Worm (Caenorhabditis elegans) whole organism, L4 larva: Measurements from ENCODE around the gene C44B12.3.

Experiments
- D1046.2 ChIP-seq: fragments of 200-800 bp; sonication (Bioruptor generic); IDR thresholded peaks from 2 replicates; pipeline ENCODE4 v1.3.6; 2022; ENCODE audit warnings: missing genetic modification characterization, missing compliant biosample characterization
- F37D6.2 ChIP-seq: sonication (generic microtip); optimal IDR thresholded peaks from 2 replicates; lab custom pipeline; 2016; ENCODE audit warnings: mild to moderate bottlenecking, missing genetic modification characterization, missing compliant biosample characterization
- F44E2.7 ChIP-seq: fragments of 200-800 bp; sonication (Bioruptor generic); IDR thresholded peaks from 2 replicates; pipeline ENCODE4 v2.1.2; 2022; ENCODE audit warnings: missing genetic modification characterization, missing compliant biosample characterization
- R02D3.7 ChIP-seq: fragments of 150-350 bp; sonication (generic microtip); optimal IDR thresholded peaks from 3 replicates; lab custom pipeline; 2014; ENCODE audit warnings: missing biosample characterization, missing genetic modification characterization
- T26A8.4 ChIP-seq: fragments of 200-800 bp; sonication (Bioruptor generic); IDR thresholded peaks from 2 replicates; pipeline ENCODE4 v1.3.6; 2022; ENCODE audit warnings: missing genetic modification characterization, missing compliant biosample characterization
- Y75B8A.6 ChIP-seq: fragments of 200-800 bp; sonication (Bioruptor generic); IDR thresholded peaks from 2 replicates; pipeline ENCODE4 v1.3.6; 2022; ENCODE audit warnings: missing genetic modification reagents, missing genetic modification characterization, missing compliant biosample characterization
- ZK337.2 ChIP-seq: fragments of 200-800 bp; sonication (Bioruptor generic); IDR thresholded peaks from 2 replicates; pipeline ENCODE4 v1.3.6; 2022; ENCODE audit warnings: missing genetic modification reagents, missing genetic modification characterization, missing compliant biosample characterization
- aha-1 ChIP-seq: fragments of 150-350 bp; peaks from one replicate; lab custom pipeline; 2014; ENCODE audit warnings: missing biosample characterization, missing genetic modification characterization
- aly-2 ChIP-seq: sonication (generic microtip); optimal IDR thresholded peaks from 2 replicates; lab custom pipeline; 2018; ENCODE audit warnings: missing biosample characterization, missing genetic modification characterization
- attf-4 ChIP-seq: sonication (generic microtip); optimal IDR thresholded peaks from 3 replicates; lab custom pipeline; 2017; ENCODE audit warnings: missing biosample characterization, missing genetic modification characterization
- ceh-20 ChIP-seq: fragments of 200-800 bp; sonication (Bioruptor generic); IDR thresholded peaks from 2 replicates; pipeline ENCODE4 v1.3.6; 2022; ENCODE audit warnings: missing genetic modification reagents, missing genetic modification characterization, missing compliant biosample characterization
- ceh-32 ChIP-seq: sonication (generic microtip); optimal IDR thresholded peaks from 2 replicates; lab custom pipeline; 2016; ENCODE audit warnings: mild to moderate bottlenecking, missing genetic modification characterization, missing compliant biosample characterization; ENCODE audit not compliant: poor library complexity
- ceh-44 ChIP-seq: fragments of 200-800 bp; sonication (Bioruptor generic); IDR thresholded peaks from 2 replicates; pipeline ENCODE4 v1.3.6; 2022; ENCODE audit warnings: missing genetic modification reagents, missing genetic modification characterization, missing compliant biosample characterization
- ceh-82 ChIP-seq: sonication (generic microtip); optimal IDR thresholded peaks from 2 replicates; lab custom pipeline; 2017; ENCODE audit warnings: missing biosample characterization, missing genetic modification characterization
- ces-1 ChIP-seq: fragments of 150-350 bp; sonication (generic microtip); optimal IDR thresholded peaks from 4 replicates; lab custom pipeline; 2014; ENCODE audit warnings: missing biosample characterization, missing genetic modification reagents, missing genetic modification characterization
- cey-2 ChIP-seq: sonication (generic microtip); optimal IDR thresholded peaks from 3 replicates; lab custom pipeline; 2017; ENCODE audit warnings: missing genetic modification characterization, mild to moderate bottlenecking, missing compliant biosample characterization, antibody characterized with exemption, borderline replicate concordance; ENCODE audit not compliant: insufficient read depth
- daf-12 ChIP-seq: fragments of 150-350 bp; optimal IDR thresholded peaks from 2 replicates; lab custom pipeline; 2014; ENCODE audit warnings: missing biosample characterization, missing genetic modification reagents, missing genetic modification characterization
- daf-8 ChIP-seq: fragments of 200-800 bp; sonication (Bioruptor generic); IDR thresholded peaks from 2 replicates; pipeline ENCODE4 v1.3.6; 2022; ENCODE audit warnings: missing genetic modification characterization, missing compliant biosample characterization
- dmd-8 ChIP-seq: fragments of 200-800 bp; sonication (Bioruptor generic); IDR thresholded peaks from 2 replicates; pipeline ENCODE4 v1.3.6; 2022; ENCODE audit warnings: missing genetic modification characterization, missing compliant biosample characterization
- dpl-1 ChIP-seq: fragments of 150-350 bp; optimal IDR thresholded peaks from 2 replicates; lab custom pipeline; 2014; ENCODE audit warnings: missing biosample characterization, missing genetic modification reagents, missing genetic modification characterization
- duxl-1 ChIP-seq: sonication (generic microtip); optimal IDR thresholded peaks from 2 replicates; lab custom pipeline; 2016; ENCODE audit warnings: mild to moderate bottlenecking, missing genetic modification characterization, moderate library complexity, missing compliant biosample characterization; ENCODE audit not compliant: poor library complexity
- egl-27 ChIP-seq: sonication (generic microtip); optimal IDR thresholded peaks from 3 replicates; lab custom pipeline; 2017; ENCODE audit warnings: missing biosample characterization, missing genetic modification reagents, missing genetic modification characterization
- egl-43 ChIP-seq: fragments of 200-800 bp; sonication (Bioruptor generic); IDR thresholded peaks from 2 replicates; pipeline ENCODE4 v1.3.6; 2022; ENCODE audit warnings: missing genetic modification reagents, missing genetic modification characterization, missing compliant biosample characterization
- fos-1 ChIP-seq: fragments of 150-350 bp; optimal IDR thresholded peaks from 2 replicates; lab custom pipeline; 2014; ENCODE audit warnings: missing biosample characterization, missing genetic modification characterization
- gei-8 ChIP-seq: fragments of 200-800 bp; sonication (Bioruptor generic); optimal IDR thresholded peaks from 2 replicates; lab custom pipeline; 2018; ENCODE audit warnings: mild to moderate bottlenecking, missing genetic modification characterization, missing compliant biosample characterization
- hif-1 ChIP-seq, 2 experiments: sonication (generic microtip); optimal IDR thresholded peaks; 2 replicates each; lab custom pipeline; 2016 to 2017; ENCODE audit warnings: missing compliant biosample characterization in 2 of 2, missing genetic modification characterization in 2 of 2, missing genetic modification reagents in 2 of 2, missing genotype in 2 of 2, mild to moderate bottlenecking in 1 of 2
- lin-1 ChIP-seq: fragments of 200-800 bp; sonication (Bioruptor generic); IDR thresholded peaks from 2 replicates; pipeline ENCODE4 v1.3.6; 2022; ENCODE audit warnings: missing genetic modification reagents, missing genetic modification characterization, missing compliant biosample characterization
- lin-13 ChIP-seq: fragments of 150-350 bp; optimal IDR thresholded peaks from 2 replicates; lab custom pipeline; 2014; ENCODE audit warnings: missing biosample characterization, missing genetic modification reagents, missing genetic modification characterization
- lin-38 ChIP-seq: fragments of 200-800 bp; sonication (Bioruptor generic); IDR thresholded peaks from 2 replicates; pipeline ENCODE4 v1.3.6; 2022; ENCODE audit warnings: missing genetic modification reagents, missing genetic modification characterization, missing compliant biosample characterization
- lsy-2 ChIP-seq, 2 experiments: fragments of 150-350 bp in 1 of 2; sonication (generic microtip) in 1 of 2; optimal IDR thresholded peaks; 2 replicates each; lab custom pipeline; 2014 to 2017; ENCODE audit warnings: missing biosample characterization in 2 of 2, missing genetic modification characterization in 2 of 2
- madf-5 ChIP-seq, 2 experiments: fragments of 200-800 bp; sonication (Bioruptor generic); IDR thresholded peaks; 2 replicates each; pipeline ENCODE4 v1.3.6; 2022; ENCODE audit warnings: missing compliant biosample characterization in 2 of 2, missing genetic modification characterization in 2 of 2
- madf-9 ChIP-seq: fragments of 200-800 bp; sonication (Bioruptor generic); conservative IDR thresholded peaks from 2 replicates; pipeline ENCODE4 v1.3.6; 2022; ENCODE audit warnings: missing genetic modification reagents, missing genetic modification characterization, missing compliant biosample characterization
- mdt-29 ChIP-seq: fragments of 200-800 bp; sonication (Bioruptor generic); IDR thresholded peaks from 2 replicates; pipeline ENCODE4 v1.3.6; 2022; ENCODE audit warnings: missing genetic modification reagents, missing genetic modification characterization, missing compliant biosample characterization
- mep-1 ChIP-seq: fragments of 150-350 bp; sonication (generic microtip); optimal IDR thresholded peaks from 3 replicates; lab custom pipeline; 2014; ENCODE audit warnings: missing biosample characterization, missing genetic modification characterization
- mes-2 ChIP-seq: sonication (generic microtip); optimal IDR thresholded peaks from 2 replicates; lab custom pipeline; 2016; ENCODE audit warnings: missing genotype, mild to moderate bottlenecking, missing genetic modification characterization, missing compliant biosample characterization; ENCODE audit not compliant: poor library complexity, severe bottlenecking
- mxl-3 ChIP-seq: fragments of 200-800 bp; sonication (Bioruptor generic); optimal IDR thresholded peaks from 2 replicates; lab custom pipeline; 2018; ENCODE audit warnings: mild to moderate bottlenecking, missing genetic modification characterization, missing compliant biosample characterization
- nhr-10 ChIP-seq: fragments of 150-350 bp; optimal IDR thresholded peaks from 2 replicates; lab custom pipeline; 2014; ENCODE audit warnings: missing biosample characterization, missing genetic modification characterization
- nhr-11 ChIP-seq: fragments of 150-350 bp; optimal IDR thresholded peaks from 2 replicates; lab custom pipeline; 2014; ENCODE audit warnings: missing biosample characterization, missing genetic modification characterization
- nhr-28 ChIP-seq: fragments of 150-350 bp; optimal IDR thresholded peaks from 2 replicates; lab custom pipeline; 2014; ENCODE audit warnings: missing biosample characterization, missing genetic modification characterization
- nhr-41 ChIP-seq: fragments of 200-800 bp; sonication (Bioruptor generic); IDR thresholded peaks from 2 replicates; pipeline ENCODE4 v1.3.6; 2022; ENCODE audit warnings: missing genetic modification reagents, missing genetic modification characterization, missing compliant biosample characterization
- nhr-48 ChIP-seq: sonication (generic microtip); optimal IDR thresholded peaks from 2 replicates; lab custom pipeline; 2016; ENCODE audit warnings: mild to moderate bottlenecking, missing genetic modification characterization, missing compliant biosample characterization
- nhr-77 ChIP-seq: fragments of 150-350 bp; optimal IDR thresholded peaks from 2 replicates; lab custom pipeline; 2014; ENCODE audit warnings: missing biosample characterization, missing genetic modification characterization
- php-3 ChIP-seq: fragments of 200-800 bp; sonication (Bioruptor generic); IDR thresholded peaks from 2 replicates; pipeline ENCODE4 v1.3.6; 2022; ENCODE audit warnings: missing genetic modification reagents, missing genetic modification characterization, missing compliant biosample characterization
- pqm-1 ChIP-seq: sonication (generic microtip); optimal IDR thresholded peaks from 2 replicates; lab custom pipeline; 2017; ENCODE audit warnings: missing biosample characterization, missing genetic modification characterization
- rbr-2 ChIP-seq: sonication (generic microtip); optimal IDR thresholded peaks from 2 replicates; lab custom pipeline; 2016; ENCODE audit warnings: missing genotype, missing genetic modification characterization, missing compliant biosample characterization
- saeg-2 ChIP-seq: fragments of 200-800 bp; sonication (Bioruptor generic); IDR thresholded peaks from 2 replicates; pipeline ENCODE4 v1.3.6; 2022; ENCODE audit warnings: missing genetic modification reagents, missing genetic modification characterization, missing compliant biosample characterization
- skn-1 ChIP-seq: fragments of 150-350 bp; optimal IDR thresholded peaks from 2 replicates; lab custom pipeline; 2014; ENCODE audit warnings: missing biosample characterization, missing genetic modification characterization
- tag-97 ChIP-seq: fragments of 200-800 bp; sonication (Bioruptor generic); IDR thresholded peaks from 2 replicates; pipeline ENCODE4 v1.3.6; 2022; ENCODE audit warnings: missing genetic modification characterization, missing compliant biosample characterization
- tra-1 ChIP-seq: fragments of 200-800 bp; sonication (Bioruptor generic); IDR thresholded peaks from 2 replicates; pipeline ENCODE4 v1.3.6; 2022; ENCODE audit warnings: missing genetic modification reagents, missing genetic modification characterization, missing compliant biosample characterization
- unc-130 ChIP-seq: sonication (generic microtip); optimal IDR thresholded peaks from 2 replicates; lab custom pipeline; 2016; ENCODE audit warnings: missing genetic modification reagents, missing genetic modification characterization, missing compliant biosample characterization
- unc-39 ChIP-seq: sonication (generic microtip); optimal IDR thresholded peaks from 2 replicates; lab custom pipeline; 2017; ENCODE audit warnings: missing biosample characterization, missing genetic modification characterization
- zfp-2 ChIP-seq: sonication (generic microtip); optimal IDR thresholded peaks from 2 replicates; lab custom pipeline; 2016; ENCODE audit warnings: mild to moderate bottlenecking, missing genetic modification characterization, missing compliant biosample characterization

Gene C44B12.3

DNA sequence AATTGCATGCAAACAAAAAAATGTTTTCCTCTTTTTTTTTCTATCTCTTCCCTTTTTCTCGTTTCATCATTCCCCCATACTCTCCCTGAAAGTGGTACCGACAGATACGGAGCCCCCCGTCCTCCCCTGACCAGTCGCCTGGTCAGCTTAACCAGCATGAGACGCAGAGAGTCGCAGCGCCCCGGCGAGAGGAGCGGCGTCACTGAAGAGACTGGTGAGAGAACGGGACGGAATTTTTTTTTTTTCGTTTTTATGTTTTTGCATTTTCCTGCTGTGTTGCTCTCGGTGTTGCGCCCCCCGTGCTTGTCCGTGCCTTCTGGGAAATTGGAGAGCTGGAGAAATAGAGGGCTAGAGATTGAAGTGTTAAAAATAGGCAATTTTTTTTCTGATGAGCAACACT, 34.2 kb upstream of the C44B12.3 start (continued):
- TF ChIP-seq madf-5 (GFP tag; IDR thresholded peaks at IDR 0.05; lab: Robert Waterston, UW) (0 out of 4 replicates have a peak, but pooled peaks of 1 of the 2 experiments have one; percentile 35), nhr-11 (tag; lab: Kevin White, UChicago) (peak; percentile 85), rbr-2 (tag; lab: Kevin White, UChicago) (peak; percentile 91), ceh-20 (GFP tag; lab: Robert Waterston, UW) (peak; percentile 90), duxl-1 (tag; lab: Kevin White, UChicago) (peak; percentile 17), lin-13 (GFP tag; lab: Kevin White, UChicago) (peak; percentile 67), unc-39 (no peak), nhr-77 (tag; lab: Kevin White, UChicago) (peak; percentile 91), tag-97 (GFP tag; lab: Robert Waterston, UW) (no peak), mep-1 (peak; percentile 84), aly-2 (tag; lab: Kevin White, UChicago) (no peak), ceh-82 (no peak), dpl-1 (GFP tag; lab: Kevin White, UChicago) (peak; percentile 56), ceh-32 (tag; lab: Kevin White, UChicago) (peak; percentile 1), fos-1 (tag; lab: Kevin White, UChicago) (no peak), zfp-2 (no peak), nhr-10 (tag; lab: Kevin White, UChicago) (peak; percentile 34), skn-1 (tag; lab: Kevin White, UChicago) (no peak), php-3 (GFP tag; lab: Robert Waterston, UW) (peak; percentile 59; the same call in 1 of the 2 replicates), pqm-1 (peak; percentile 11), lsy-2 (tag; optimal IDR thresholded peaks at IDR 0.05; lab: Kevin White, UChicago) (peak; percentile 76 to 83), aha-1 (peak; percentile 79), nhr-48 (peak; percentile 86), T26A8.4 (GFP tag; lab: Robert Waterston, UW) (peak; percentile 88), lin-1 (GFP tag; lab: Robert Waterston, UW) (peak; percentile 51; the same call in 1 of the 2 replicates), dmd-8 (GFP tag; lab: Robert Waterston, UW) (no peak), mes-2 (tag; lab: Kevin White, UChicago) (peak; percentile 67), saeg-2 (GFP tag; lab: Robert Waterston, UW) (peak; percentile 88), madf-9 (GFP tag; lab: Robert Waterston, UW) (0 out of 2 replicates have a peak, but pooled peaks have one; percentile 26), attf-4 (tag; lab: Kevin White, UChicago) (peak; percentile 40), ZK337.2 (GFP tag; lab: Robert Waterston, UW) (no peak), Y75B8A.6 (GFP tag; lab: Robert Waterston, UW) (no peak), nhr-28 (tag; lab: Kevin White, UChicago) (peak; percentile 54), ceh-44 (GFP tag; lab: Robert Waterston, UW) (no peak), F37D6.2 (peak; percentile 81), mdt-29 (no peak), daf-12 (no peak), mxl-3 (GFP tag; lab: Kevin White, UChicago) (peak; percentile 23), F44E2.7 (no peak), unc-130 (GFP tag; lab: Kevin White, UChicago) (no peak), lin-38 (GFP tag; lab: Robert Waterston, UW) (peak; percentile 54), cey-2 (tag; lab: Kevin White, UChicago) (no peak), egl-43 (peak; percentile 80), gei-8 (GFP tag; lab: Kevin White, UChicago) (no peak), R02D3.7 (tag; lab: Kevin White, UChicago) (no peak), daf-8 (no peak), egl-27 (tag; lab: Kevin White, UChicago) (no peak), D1046.2 (GFP tag; lab: Robert Waterston, UW) (no peak), ces-1 (GFP tag; lab: Kevin White, UChicago) (no peak), nhr-41 (GFP tag; lab: Robert Waterston, UW) (no peak), tra-1 (GFP tag; lab: Robert Waterston, UW) (peak; percentile 62; the same call in 1 of the 2 replicates), hif-1 (tag; optimal IDR thresholded peaks at IDR 0.05; lab: Kevin White, UChicago) (peak; percentile 2 to 89)
